Fruit fly (Drosophila melanogaster) whole organism, prepupa: ENCODE results near the gene CG15547.

Experiments
- CG10669 ChIP-seq: fragments of 200-800 bp; sonication (Bioruptor generic); optimal IDR thresholded peaks from 3 replicates; lab custom pipeline; 2018; ENCODE audit warnings: missing biosample characterization, mild to moderate bottlenecking, missing genetic modification characterization, moderate library complexity
- CG11762 ChIP-seq: fragments of 200-800 bp; sonication (Bioruptor generic); optimal IDR thresholded peaks from 3 replicates; lab custom pipeline; 2016; ENCODE audit warnings: missing biosample characterization, missing genetic modification characterization; ENCODE audit not compliant: insufficient read depth
- CG1621 ChIP-seq: fragments of 200-800 bp; sonication (Bioruptor generic); optimal IDR thresholded peaks from 3 replicates; lab custom pipeline; 2018; ENCODE audit warnings: missing biosample characterization, mild to moderate bottlenecking, missing genetic modification characterization
- CG3919 ChIP-seq: fragments of 200-800 bp; sonication (Bioruptor generic); optimal IDR thresholded peaks from 3 replicates; lab custom pipeline; 2016; ENCODE audit warnings: missing biosample characterization, missing genetic modification characterization
- CG8319 ChIP-seq: fragments of 200-800 bp; sonication (Bioruptor generic); optimal IDR thresholded peaks from 3 replicates; lab custom pipeline; 2016; ENCODE audit warnings: missing biosample characterization, missing genetic modification characterization
- CG8632 ChIP-seq: fragments of 200-800 bp; sonication (Bioruptor generic); optimal IDR thresholded peaks from 3 replicates; lab custom pipeline; 2016; ENCODE audit warnings: missing biosample characterization, missing genetic modification characterization
- Hr39 ChIP-seq: fragments of 200-800 bp; sonication (Bioruptor generic); optimal IDR thresholded peaks from 2 replicates; lab custom pipeline; 2016; ENCODE audit warnings: missing biosample characterization, missing genetic modification characterization
- Met ChIP-seq: fragments of 200-800 bp; sonication (Bioruptor generic); optimal IDR thresholded peaks from 3 replicates; lab custom pipeline; 2016; ENCODE audit warnings: missing biosample characterization, missing genetic modification characterization
- Sox14 ChIP-seq: fragments of 200-800 bp; sonication (Bioruptor generic); optimal IDR thresholded peaks from 3 replicates; lab custom pipeline; 2016; ENCODE audit warnings: missing biosample characterization, missing genetic modification characterization
- dac ChIP-seq: fragments of 200-800 bp; sonication (Bioruptor generic); optimal IDR thresholded peaks from 2 replicates; lab custom pipeline; 2017; ENCODE audit warnings: missing biosample characterization, mild to moderate bottlenecking, missing genetic modification characterization
- eg ChIP-seq: fragments of 200-800 bp; sonication (Bioruptor generic); IDR thresholded peaks from 3 replicates; pipeline ENCODE4 v1.3.6; 2022; ENCODE audit warnings: missing biosample characterization, missing genetic modification characterization
- lz ChIP-seq: fragments of 200-800 bp; sonication (Bioruptor generic); optimal IDR thresholded peaks from 3 replicates; lab custom pipeline; 2016; ENCODE audit warnings: missing biosample characterization, missing genetic modification characterization
- net ChIP-seq: fragments of 200-800 bp; sonication (Bioruptor generic); optimal IDR thresholded peaks from 3 replicates; lab custom pipeline; 2016; ENCODE audit warnings: missing biosample characterization, missing genetic modification characterization
- pdm3 ChIP-seq: fragments of 200-800 bp; sonication (Bioruptor generic); optimal IDR thresholded peaks from 3 replicates; lab custom pipeline; 2016; ENCODE audit warnings: missing biosample characterization, missing genetic modification characterization

DNA sequence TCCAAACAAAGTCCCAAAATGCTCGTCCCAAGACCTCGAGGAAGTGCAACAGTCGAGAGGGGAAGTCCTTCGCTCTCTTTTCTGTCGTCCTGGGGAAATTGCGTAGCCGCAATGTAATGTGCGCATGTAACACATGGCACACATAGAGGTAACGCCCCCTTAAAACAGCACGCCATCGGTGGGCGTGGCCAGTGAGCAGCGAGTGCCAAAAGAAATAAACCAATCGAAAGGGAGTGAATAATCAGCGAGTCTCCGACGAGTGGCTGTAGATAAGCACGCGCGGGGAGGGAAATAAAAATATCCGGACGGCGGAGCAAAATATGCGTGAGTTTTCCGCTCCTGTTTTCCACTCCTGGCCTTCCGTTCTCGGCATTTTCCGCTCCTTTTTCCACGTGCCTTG lies 25.7 kb upstream of the CG15547 start:
- TF ChIP-seq lz (no peak), Sox14 (GFP tag; lab: Kevin White, UChicago) (no peak), net (no peak), eg (no peak), CG10669 (GFP tag; lab: Kevin White, UChicago) (no peak), CG11762 (GFP tag; lab: Kevin White, UChicago) (no peak), CG8319 (GFP tag; lab: Kevin White, UChicago) (no peak), CG3919 (GFP tag; lab: Kevin White, UChicago) (no peak), dac (GFP tag; lab: Kevin White, UChicago) (no peak), CG1621 (tag; lab: Kevin White, UChicago) (no peak), Met (no peak), CG8632 (no peak), Hr39 (GFP tag; lab: Kevin White, UChicago) (no peak), pdm3 (GFP tag; lab: Kevin White, UChicago) (no peak)
